Fruit fly (Drosophila melanogaster) whole organism, embryonic: ENCODE data around the gene puf.

Source experiments
- BEAF-32 ChIP-seq: fragments of 200-800 bp; sonication (Bioruptor generic); optimal IDR thresholded peaks from 3 replicates; lab custom pipeline; 2017; ENCODE audit warnings: missing biosample characterization, missing genetic modification characterization, mild to moderate bottlenecking, moderate library complexity, missing genetic modification reagents
- Bdp1 ChIP-seq: fragments of 200-800 bp; sonication (Bioruptor generic); optimal IDR thresholded peaks from 3 replicates; lab custom pipeline; 2016; ENCODE audit warnings: missing biosample characterization, missing genetic modification characterization
- CG10274 ChIP-seq: fragments of 200-800 bp; sonication (Bioruptor generic); optimal IDR thresholded peaks from 3 replicates; lab custom pipeline; 2017; ENCODE audit warnings: missing biosample characterization, mild to moderate bottlenecking, missing genetic modification characterization
- CG11560 ChIP-seq: fragments of 200-800 bp; sonication (Bioruptor generic); IDR thresholded peaks from 3 replicates; pipeline ENCODE4 v1.3.6; 2022; ENCODE audit warnings: missing biosample characterization, missing genetic modification characterization
- CG12659 ChIP-seq: fragments of 200-800 bp; sonication (Bioruptor generic); optimal IDR thresholded peaks from 3 replicates; lab custom pipeline; 2017; ENCODE audit warnings: mild to moderate bottlenecking, missing biosample characterization, missing genetic modification reagents, missing genetic modification characterization
- CG14965 ChIP-seq: fragments of 200-800 bp; sonication (Bioruptor generic); optimal IDR thresholded peaks from 2 replicates; lab custom pipeline; 2016; ENCODE audit warnings: missing biosample characterization, missing genetic modification characterization, borderline replicate concordance
- CG16813 ChIP-seq: fragments of 200-800 bp; sonication (Bioruptor generic); IDR thresholded peaks from 3 replicates; pipeline ENCODE4 v1.3.6; 2022; ENCODE audit warnings: missing biosample characterization, missing genetic modification characterization; ENCODE audit not compliant: partially characterized antibody
- CG17186 ChIP-seq: fragments of 200-800 bp; sonication (Bioruptor generic); optimal IDR thresholded peaks from 3 replicates; lab custom pipeline; 2017; ENCODE audit warnings: missing biosample characterization, missing genetic modification reagents, missing genetic modification characterization
- CG17385 ChIP-seq: fragments of 200-800 bp; sonication (Bioruptor generic); optimal IDR thresholded peaks from 3 replicates; lab custom pipeline; 2018; ENCODE audit warnings: missing biosample characterization, mild to moderate bottlenecking, missing genetic modification characterization
- CG17612 ChIP-seq: fragments of 200-800 bp; sonication (Bioruptor generic); IDR thresholded peaks from 2 replicates; pipeline ENCODE4 v1.3.6; 2022; ENCODE audit warnings: missing biosample characterization, missing genetic modification characterization
- CG18764 ChIP-seq: fragments of 200-800 bp; sonication (Bioruptor generic); optimal IDR thresholded peaks from 3 replicates; lab custom pipeline; 2016; ENCODE audit warnings: missing biosample characterization, missing genetic modification characterization
- CG3847 ChIP-seq: fragments of 200-800 bp; sonication (Bioruptor generic); IDR thresholded peaks from 2 replicates; pipeline ENCODE4 v1.3.6; 2022; ENCODE audit warnings: missing biosample characterization, missing genetic modification characterization
- CG42726 ChIP-seq: fragments of 200-800 bp; sonication (Bioruptor generic); IDR thresholded peaks from 2 replicates; pipeline ENCODE4 v1.3.6; 2022; ENCODE audit warnings: missing biosample characterization, missing genetic modification characterization; ENCODE audit not compliant: partially characterized antibody
- CG6254 ChIP-seq: fragments of 200-800 bp; sonication (Bioruptor generic); optimal IDR thresholded peaks from 3 replicates; lab custom pipeline; 2017; ENCODE audit warnings: mild to moderate bottlenecking, missing biosample characterization, missing genetic modification reagents, missing genetic modification characterization
- CG8765 ChIP-seq: fragments of 200-800 bp; sonication (Bioruptor generic); IDR thresholded peaks from 2 replicates; pipeline ENCODE4 v1.3.6; 2022; ENCODE audit warnings: missing biosample characterization, missing genetic modification characterization
- CG9437 ChIP-seq: fragments of 200-800 bp; sonication (Bioruptor generic); optimal IDR thresholded peaks from 2 replicates; lab custom pipeline; 2018; ENCODE audit warnings: missing biosample characterization, mild to moderate bottlenecking, missing genetic modification characterization
- CG9797 ChIP-seq: fragments of 200-800 bp; sonication (Bioruptor generic); optimal IDR thresholded peaks from 3 replicates; lab custom pipeline; 2018; ENCODE audit warnings: missing biosample characterization, mild to moderate bottlenecking, missing genetic modification characterization
- Dfd ChIP-seq, 2 experiments: fragments of >200 bp; optimal IDR thresholded peaks; 2 replicates each; lab custom pipeline; 2017; ENCODE audit warnings: missing biosample characterization in 2 of 2, missing genetic modification characterization in 2 of 2
- Dip2 ChIP-seq: fragments of 200-800 bp; sonication (Bioruptor generic); IDR thresholded peaks from 2 replicates; pipeline ENCODE4 v1.3.6; 2022; ENCODE audit warnings: missing biosample characterization, missing genetic modification characterization
- Dp ChIP-seq: fragments of 200-800 bp; sonication (Bioruptor generic); optimal IDR thresholded peaks from 2 replicates; lab custom pipeline; 2018; ENCODE audit warnings: missing biosample characterization, mild to moderate bottlenecking, missing genetic modification characterization, moderate library complexity
- E2f2 ChIP-seq: fragments of 200-800 bp; sonication (Bioruptor generic); IDR thresholded peaks from 2 replicates; pipeline ENCODE4 v1.3.6; 2022; ENCODE audit warnings: missing biosample characterization, missing genetic modification characterization
- Elba2 ChIP-seq: fragments of 200-800 bp; sonication (Bioruptor generic); optimal IDR thresholded peaks from 3 replicates; lab custom pipeline; 2016; ENCODE audit warnings: missing biosample characterization, missing genetic modification characterization
- Ets97D ChIP-seq: fragments of 200-800 bp; sonication (Bioruptor generic); optimal IDR thresholded peaks from 3 replicates; lab custom pipeline; 2016; ENCODE audit warnings: missing biosample characterization, missing genetic modification characterization
- GATAe ChIP-seq: fragments of 200-800 bp; sonication (Bioruptor generic); conservative IDR thresholded peaks from 2 replicates; pipeline ENCODE4 v1.3.6; 2022; ENCODE audit warnings: missing biosample characterization, missing genetic modification characterization
- HmgD ChIP-seq: fragments of 200-800 bp; sonication (Bioruptor generic); optimal IDR thresholded peaks from 3 replicates; lab custom pipeline; 2016; ENCODE audit warnings: missing biosample characterization, missing genetic modification characterization
- HmgZ ChIP-seq: fragments of 200-800 bp; sonication (Bioruptor generic); optimal IDR thresholded peaks from 2 replicates; lab custom pipeline; 2018; ENCODE audit warnings: missing biosample characterization, mild to moderate bottlenecking, missing genetic modification characterization
- Lhr ChIP-seq: fragments of 200-800 bp; sonication (Bioruptor generic); optimal IDR thresholded peaks from 3 replicates; lab custom pipeline; 2017; ENCODE audit warnings: mild to moderate bottlenecking, missing biosample characterization, missing genetic modification reagents, missing genetic modification characterization
- Lpt ChIP-seq: fragments of >200 bp; optimal IDR thresholded peaks from 2 replicates; lab custom pipeline; 2018; ENCODE audit warnings: missing biosample characterization, missing genetic modification characterization
- MBD-R2 ChIP-seq: fragments of 200-800 bp; sonication (Bioruptor generic); IDR thresholded peaks from 2 replicates; pipeline ENCODE4 v1.3.6; 2022; ENCODE audit warnings: missing biosample characterization, missing genetic modification characterization
- Myb ChIP-seq: fragments of 200-800 bp; sonication (Bioruptor generic); optimal IDR thresholded peaks from 2 replicates; lab custom pipeline; 2016; ENCODE audit warnings: missing biosample characterization, missing genetic modification characterization
- Nf-YA ChIP-seq: fragments of 200-800 bp; sonication (Bioruptor generic); IDR thresholded peaks from 2 replicates; pipeline ENCODE4 v1.3.6; 2022; ENCODE audit warnings: missing biosample characterization, missing genetic modification characterization
- Opbp ChIP-seq: fragments of 200-800 bp; sonication (Bioruptor generic); IDR thresholded peaks from 3 replicates; pipeline ENCODE4 v1.3.6; 2022; ENCODE audit warnings: missing biosample characterization, missing genetic modification characterization; ENCODE audit not compliant: partially characterized antibody
- YL-1 ChIP-seq: fragments of 200-800 bp; sonication (Bioruptor generic); optimal IDR thresholded peaks from 3 replicates; lab custom pipeline; 2017; ENCODE audit warnings: missing biosample characterization, mild to moderate bottlenecking, missing genetic modification characterization
- abd-A ChIP-seq: fragments of 200-800 bp; sonication (Bioruptor generic); optimal IDR thresholded peaks from 3 replicates; lab custom pipeline; 2019; ENCODE audit warnings: missing biosample characterization, mild to moderate bottlenecking, missing genetic modification characterization, moderate library complexity
- crol ChIP-seq: fragments of 200-800 bp; sonication (Bioruptor generic); IDR thresholded peaks from 2 replicates; pipeline ENCODE4 v1.3.6; 2022; ENCODE audit warnings: missing biosample characterization, missing genetic modification characterization
- crp ChIP-seq, 2 experiments: fragments of 200-800 bp; sonication (Bioruptor generic); optimal IDR thresholded peaks; 2 replicates in 1 of 2; 3 replicates in 1 of 2; lab custom pipeline; 2017; ENCODE audit warnings: missing biosample characterization in 2 of 2, missing genetic modification characterization in 2 of 2, mild to moderate bottlenecking in 1 of 2, moderate library complexity in 1 of 2
- dm ChIP-seq: fragments of 200-800 bp; sonication (Bioruptor generic); optimal IDR thresholded peaks from 3 replicates; lab custom pipeline; 2016; ENCODE audit warnings: missing biosample characterization, missing genetic modification characterization
- eyg ChIP-seq: fragments of 200-800 bp; sonication (Bioruptor generic); optimal IDR thresholded peaks from 3 replicates; lab custom pipeline; 2016; ENCODE audit warnings: missing biosample characterization, missing genetic modification characterization
- gfzf ChIP-seq: fragments of 200-800 bp; sonication (Bioruptor generic); optimal IDR thresholded peaks from 2 replicates; lab custom pipeline; 2016; ENCODE audit warnings: missing biosample characterization, mild to moderate bottlenecking, missing genetic modification characterization, moderate library complexity
- knrl ChIP-seq: fragments of 200-800 bp; sonication (Bioruptor generic); IDR thresholded peaks from 3 replicates; pipeline ENCODE4 v1.3.6; 2022; ENCODE audit warnings: missing biosample characterization, missing genetic modification characterization; ENCODE audit not compliant: partially characterized antibody
- lbe ChIP-seq: fragments of 200-800 bp; sonication (Bioruptor generic); optimal IDR thresholded peaks from 2 replicates; lab custom pipeline; 2016; ENCODE audit warnings: missing biosample characterization, mild to moderate bottlenecking, missing genetic modification characterization
- mirr ChIP-seq: fragments of 200-800 bp; sonication (Bioruptor generic); optimal IDR thresholded peaks from 3 replicates; lab custom pipeline; 2018; ENCODE audit warnings: missing biosample characterization, mild to moderate bottlenecking, missing genetic modification characterization
- mld ChIP-seq: fragments of 200-800 bp; sonication (Bioruptor generic); IDR thresholded peaks from 3 replicates; pipeline ENCODE4 v1.3.6; 2022; ENCODE audit warnings: missing biosample characterization, missing genetic modification characterization; ENCODE audit not compliant: partially characterized antibody
- onecut ChIP-seq: fragments of 200-800 bp; sonication (Bioruptor generic); IDR thresholded peaks from 2 replicates; pipeline ENCODE4 v1.3.6; 2022; ENCODE audit warnings: missing biosample characterization, missing genetic modification characterization
- phol ChIP-seq: fragments of 200-800 bp; sonication (Bioruptor generic); optimal IDR thresholded peaks from 3 replicates; lab custom pipeline; 2018; ENCODE audit warnings: missing biosample characterization, mild to moderate bottlenecking, missing genetic modification characterization, moderate library complexity
- row ChIP-seq: fragments of 200-800 bp; sonication (Bioruptor generic); IDR thresholded peaks from 3 replicates; pipeline ENCODE4 v1.3.6; 2022; ENCODE audit warnings: missing biosample characterization, missing genetic modification characterization
- sob ChIP-seq: fragments of 200-800 bp; sonication (Bioruptor generic); IDR thresholded peaks from 2 replicates; pipeline ENCODE4 v1.3.6; 2022; ENCODE audit warnings: missing biosample characterization, missing genetic modification characterization
- unc-4 ChIP-seq: fragments of 200-800 bp; sonication (Bioruptor generic); IDR thresholded peaks from 2 replicates; pipeline ENCODE4 v1.3.6; 2022; ENCODE audit warnings: missing biosample characterization, missing genetic modification characterization; ENCODE audit not compliant: partially characterized antibody
- vfl ChIP-seq: fragments of 200-800 bp; sonication (Bioruptor generic); optimal IDR thresholded peaks from 2 replicates; lab custom pipeline; 2016; ENCODE audit warnings: missing biosample characterization, missing genetic modification characterization
- zen2 ChIP-seq: fragments of 200-800 bp; sonication (Bioruptor generic); IDR thresholded peaks from 3 replicates; pipeline ENCODE4 v1.3.6; 2022; ENCODE audit warnings: missing biosample characterization, missing genetic modification characterization; ENCODE audit not compliant: partially characterized antibody

The puf gene

DNA sequence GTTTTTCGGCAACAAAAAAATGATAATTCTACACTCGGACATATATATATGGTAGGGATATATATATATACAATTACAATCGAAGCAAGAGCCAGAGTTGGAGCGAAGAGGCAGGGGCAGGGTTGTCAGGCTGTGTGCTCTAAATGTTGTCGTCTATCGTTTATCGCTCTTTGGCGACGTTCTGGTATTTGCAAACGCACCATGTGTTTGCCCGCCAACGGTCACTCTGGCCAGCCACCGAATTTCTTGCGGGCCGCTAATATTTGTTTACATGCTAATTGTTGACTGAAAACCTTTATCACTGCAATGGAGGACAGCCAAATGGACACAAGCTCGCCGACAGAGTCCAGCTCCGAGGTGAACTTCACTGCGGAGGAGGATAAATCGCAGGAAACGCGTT lies at the start of gene puf, which contains the start of gene ash2:
puf (minus strand) TSS at position 121 of the 400 bp plus-strand sequence.
ash2 (plus strand) TSS at position 203 of the 400 bp plus-strand sequence.
- TF ChIP-seq vfl (no peak), mirr (GFP tag; lab: Kevin White, UChicago) (no peak), Lpt (GFP tag; lab: Kevin White, UChicago) (no peak), dm (GFP tag; lab: Kevin White, UChicago) (peak; percentile 24), E2f2 (GFP tag; lab: Robert Waterston, UW) (peak; percentile 58), CG10274 (GFP tag; lab: Kevin White, UChicago) (no peak), gfzf (GFP tag; lab: Kevin White, UChicago) (peak; percentile 82), Nf-YA (GFP tag; lab: Robert Waterston, UW) (no peak), Opbp (GFP tag; lab: Robert Waterston, UW) (peak; percentile 69), unc-4 (peak; percentile 48), knrl (GFP tag; lab: Robert Waterston, UW) (peak; percentile 43; the same call in 2 of the 3 replicates), CG9437 (GFP tag; lab: Kevin White, UChicago) (no peak), CG11560 (tag; lab: Robert Waterston, UW) (no peak), Lhr (GFP tag; lab: Kevin White, UChicago) (no peak), HmgD (peak; percentile 33), CG14965 (GFP tag; lab: Kevin White, UChicago) (no peak), YL-1 (GFP tag; lab: Kevin White, UChicago) (peak; percentile 83), CG17186 (GFP tag; lab: Kevin White, UChicago) (peak; percentile 44), BEAF-32 (peak; percentile 55), Dfd (GFP tag; optimal IDR thresholded peaks at IDR 0.05; lab: Kevin White, UChicago) (no peak), Ets97D (GFP tag; lab: Kevin White, UChicago) (peak; percentile 55), MBD-R2 (GFP tag; lab: Robert Waterston, UW) (peak; percentile 96), CG18764 (no peak), lbe (GFP tag; lab: Kevin White, UChicago) (no peak), zen2 (GFP tag; lab: Robert Waterston, UW) (peak; percentile 63; the same call in 1 of the 3 replicates), CG17385 (GFP tag; lab: Kevin White, UChicago) (no peak), HmgZ (tag; lab: Kevin White, UChicago) (peak; percentile 71), CG9797 (GFP tag; lab: Kevin White, UChicago) (peak; percentile 81), phol (tag; lab: Kevin White, UChicago) (peak; percentile 31), CG3847 (GFP tag; lab: Robert Waterston, UW) (peak; percentile 53), crol (GFP tag; lab: Robert Waterston, UW) (0 out of 2 replicates have a peak, but pooled peaks have one; percentile 48), row (GFP tag; lab: Robert Waterston, UW) (peak; percentile 25; the same call in 1 of the 3 replicates), Bdp1 (GFP tag; lab: Kevin White, UChicago) (no peak), Dp (peak; percentile 52), crp (GFP tag; optimal IDR thresholded peaks at IDR 0.05; lab: Kevin White, UChicago) (peak in 1 of 2 experiments; percentile 73), eyg (no peak), GATAe (GFP tag; lab: Robert Waterston, UW) (no peak), CG12659 (GFP tag; lab: Kevin White, UChicago) (peak; percentile 71), CG6254 (GFP tag; lab: Kevin White, UChicago) (no peak), Elba2 (GFP tag; lab: Kevin White, UChicago) (peak; percentile 34), sob (GFP tag; lab: Robert Waterston, UW) (peak; percentile 57), CG8765 (no peak), CG17612 (GFP tag; lab: Robert Waterston, UW) (no peak), CG42726 (GFP tag; lab: Robert Waterston, UW) (peak; percentile 63), Dip2 (GFP tag; lab: Robert Waterston, UW) (no peak), Myb (GFP tag; lab: Kevin White, UChicago) (peak; percentile 51), onecut (GFP tag; lab: Robert Waterston, UW) (no peak), mld (0 out of 3 replicates have a peak, but pooled peaks have one; percentile 43), CG16813 (GFP tag; lab: Robert Waterston, UW) (peak; percentile 51; the same call in 1 of the 3 replicates), abd-A (tag; lab: Kevin White, UChicago) (no peak)
